Fruit fly (Drosophila melanogaster) whole organism, prepupa: ENCODE results near the gene CG33257.

Source experiments
- CG31627 ChIP-seq: fragments of 200-800 bp; sonication (Bioruptor generic); optimal IDR thresholded peaks from 3 replicates; lab custom pipeline; 2016; ENCODE audit warnings: missing biosample characterization, missing genetic modification characterization
- CG6276 ChIP-seq: fragments of 200-800 bp; sonication (Bioruptor generic); optimal IDR thresholded peaks from 2 replicates; lab custom pipeline; 2017; ENCODE audit warnings: missing biosample characterization, mild to moderate bottlenecking, missing genetic modification characterization
- CG7368 ChIP-seq: fragments of 200-800 bp; sonication (Bioruptor generic); optimal IDR thresholded peaks from 3 replicates; lab custom pipeline; 2016; ENCODE audit warnings: missing biosample characterization, missing genetic modification characterization
- Eip75B ChIP-seq: fragments of 200-800 bp; sonication (Bioruptor generic); optimal IDR thresholded peaks from 3 replicates; lab custom pipeline; 2016; ENCODE audit warnings: missing biosample characterization, missing genetic modification characterization
- OdsH ChIP-seq: fragments of 200-800 bp; sonication (Bioruptor generic); optimal IDR thresholded peaks from 3 replicates; lab custom pipeline; 2016; ENCODE audit warnings: missing biosample characterization, missing genetic modification characterization
- Sox14 ChIP-seq: fragments of 200-800 bp; sonication (Bioruptor generic); optimal IDR thresholded peaks from 3 replicates; lab custom pipeline; 2016; ENCODE audit warnings: missing biosample characterization, missing genetic modification characterization
- dac ChIP-seq: fragments of 200-800 bp; sonication (Bioruptor generic); optimal IDR thresholded peaks from 2 replicates; lab custom pipeline; 2017; ENCODE audit warnings: missing biosample characterization, mild to moderate bottlenecking, missing genetic modification characterization
- dsx ChIP-seq: fragments of 200-800 bp; optimal IDR thresholded peaks from 3 replicates; lab custom pipeline; 2019; ENCODE audit warnings: missing biosample characterization, mild to moderate bottlenecking, missing genetic modification characterization, moderate library complexity; ENCODE audit not compliant: poor library complexity, severe bottlenecking
- esn ChIP-seq: fragments of 200-800 bp; sonication (Bioruptor generic); optimal IDR thresholded peaks from 2 replicates; lab custom pipeline; 2016; ENCODE audit warnings: missing biosample characterization, mild to moderate bottlenecking, missing genetic modification characterization, moderate library complexity

dm6 chr3L:16362119-16362653, 16.1 kb downstream of the CG33257 start, which contains the start of gene Cpr72Ea:
- no peak for TF ChIP-seq OdsH
- no peak for TF ChIP-seq dac (GFP tag; lab: Kevin White, UChicago)
- no peak for TF ChIP-seq esn (GFP tag; lab: Kevin White, UChicago)
- no peak for TF ChIP-seq Sox14 (GFP tag; lab: Kevin White, UChicago)
- TF ChIP-seq CG6276 (GFP tag; lab: Kevin White, UChicago), result no peak
- peak; percentile 46 for TF ChIP-seq dsx (GFP tag; lab: Kevin White, UChicago)
- no peak for TF ChIP-seq CG31627 (GFP tag; lab: Kevin White, UChicago)
- TF ChIP-seq Eip75B (GFP tag; lab: Kevin White, UChicago), result no peak
- no peak for TF ChIP-seq CG7368 (GFP tag; lab: Kevin White, UChicago)
